Fruit fly (Drosophila melanogaster) whole organism, prepupa: ENCODE data around the gene CG15296.

Experiments
- CG11902 ChIP-seq: fragments of 200-800 bp; sonication (Bioruptor generic); optimal IDR thresholded peaks from 3 replicates; lab custom pipeline; 2016; ENCODE audit warnings: missing biosample characterization, missing genetic modification characterization
- CG9139 ChIP-seq: fragments of 200-800 bp; sonication (Bioruptor generic); optimal IDR thresholded peaks from 3 replicates; lab custom pipeline; 2017; ENCODE audit warnings: missing biosample characterization, mild to moderate bottlenecking, missing genetic modification characterization
- Eip75B ChIP-seq: fragments of 200-800 bp; sonication (Bioruptor generic); optimal IDR thresholded peaks from 3 replicates; lab custom pipeline; 2016; ENCODE audit warnings: missing biosample characterization, missing genetic modification characterization
- Lpt ChIP-seq: fragments of 200-800 bp; sonication (Bioruptor generic); optimal IDR thresholded peaks from 3 replicates; lab custom pipeline; 2016; ENCODE audit warnings: missing biosample characterization, missing genetic modification characterization
- Sox14 ChIP-seq: fragments of 200-800 bp; sonication (Bioruptor generic); optimal IDR thresholded peaks from 3 replicates; lab custom pipeline; 2016; ENCODE audit warnings: missing biosample characterization, missing genetic modification characterization
- acj6 ChIP-seq: fragments of 200-800 bp; sonication (Bioruptor generic); optimal IDR thresholded peaks from 3 replicates; lab custom pipeline; 2016; ENCODE audit warnings: missing biosample characterization, missing genetic modification characterization
- esn ChIP-seq: fragments of 200-800 bp; sonication (Bioruptor generic); optimal IDR thresholded peaks from 2 replicates; lab custom pipeline; 2016; ENCODE audit warnings: missing biosample characterization, mild to moderate bottlenecking, missing genetic modification characterization, moderate library complexity
- fd59A ChIP-seq: fragments of 200-800 bp; sonication (Bioruptor generic); optimal IDR thresholded peaks from 2 replicates; lab custom pipeline; 2017; ENCODE audit warnings: missing biosample characterization, mild to moderate bottlenecking, missing genetic modification characterization, missing genetic modification reagents
- net ChIP-seq: fragments of 200-800 bp; sonication (Bioruptor generic); optimal IDR thresholded peaks from 3 replicates; lab custom pipeline; 2016; ENCODE audit warnings: missing biosample characterization, missing genetic modification characterization

dm6 chrX:10581476-10581875 is 15.1 kb upstream of the CG15296 start:
- TF ChIP-seq Lpt (GFP tag; lab: Kevin White, UChicago) (peak; percentile 12), fd59A (GFP tag; lab: Kevin White, UChicago) (peak; percentile 46), esn (peak; percentile 62), Eip75B (peak; percentile 58), CG11902 (no peak), net (peak; percentile 29), Sox14 (GFP tag; lab: Kevin White, UChicago) (peak; percentile 61), CG9139 (no peak), acj6 (GFP tag; lab: Kevin White, UChicago) (peak; percentile 59)
